Worm (Caenorhabditis elegans): Measurements from ENCODE around the gene Y57G7A.3.

Gene Y57G7A.3

DNA sequence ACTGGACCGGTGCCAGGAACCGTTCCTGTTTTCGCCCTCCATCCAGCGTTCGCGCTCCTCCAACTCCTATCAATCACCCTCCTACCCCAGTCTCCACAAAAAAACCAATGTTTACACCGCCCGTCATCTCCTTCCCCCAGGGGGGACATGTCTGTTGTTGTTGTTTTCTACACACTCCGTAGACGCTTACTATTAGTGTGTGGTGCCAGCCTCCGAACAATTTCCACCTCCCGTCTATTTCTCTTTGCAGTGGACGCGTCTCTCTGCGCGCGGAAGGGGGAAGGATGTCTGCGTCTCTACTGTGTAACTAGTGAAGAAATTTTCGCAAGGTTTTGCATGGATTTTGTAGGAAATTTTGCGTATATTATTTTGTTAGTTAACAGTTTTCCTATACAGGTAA, 43.1 kb upstream of the Y57G7A.3 start (continued):
- no peak for TF ChIP-seq F26F4.8 (GFP tag; conservative IDR thresholded peaks at IDR 0.05)
- peak; percentile 17 for TF ChIP-seq ceh-28 (tag; optimal IDR thresholded peaks at IDR 0.05)
- no peak for TF ChIP-seq Y75B8A.6 (GFP tag; IDR thresholded peaks at IDR 0.05)
- no peak for TF ChIP-seq lin-38 (GFP tag; IDR thresholded peaks at IDR 0.05)
- peak in 1 of 2 experiments; percentile 63 for TF ChIP-seq mdl-1 (tag; optimal IDR thresholded peaks at IDR 0.05)
- TF ChIP-seq ceh-82 (tag; optimal IDR thresholded peaks at IDR 0.05): no peak
- TF ChIP-seq nhr-10 (tag; optimal IDR thresholded peaks at IDR 0.05): no peak
- no peak for TF ChIP-seq zag-1 (tag; optimal IDR thresholded peaks at IDR 0.05)
- TF ChIP-seq Y48G9A.11 (GFP tag; IDR thresholded peaks at IDR 0.05): no peak
- no peak for TF ChIP-seq ztf-11 (tag; optimal IDR thresholded peaks at IDR 0.05)
- no peak for TF ChIP-seq cey-2 (tag; optimal IDR thresholded peaks at IDR 0.05; ENCODE audit: borderline replicate concordance, insufficient read depth)
- peak; percentile 51 for TF ChIP-seq aha-1 (tag)
- TF ChIP-seq nhr-237 (tag; optimal IDR thresholded peaks at IDR 0.05): no peak
- TF ChIP-seq madf-5 (GFP tag; IDR thresholded peaks at IDR 0.05): no peak
- TF ChIP-seq hmg-1.1 (GFP tag; IDR thresholded peaks at IDR 0.05): peak; percentile 32; the same call in 1 of the 2 replicates
- TF ChIP-seq madf-9 (GFP tag; conservative IDR thresholded peaks at IDR 0.05): peak; percentile 92
- no peak for TF ChIP-seq sdz-12 (GFP tag; optimal IDR thresholded peaks at IDR 0.05)
- no peak for TF ChIP-seq nhr-28 (tag; optimal IDR thresholded peaks at IDR 0.05)
- peak; percentile 74 for TF ChIP-seq rbr-2 (tag; optimal IDR thresholded peaks at IDR 0.05)
- TF ChIP-seq saeg-2 (GFP tag; IDR thresholded peaks at IDR 0.05): no peak
- TF ChIP-seq T20F7.1 (GFP tag; optimal IDR thresholded peaks at IDR 0.05): no peak
- no peak for TF ChIP-seq snpc-1.2 (GFP tag; IDR thresholded peaks at IDR 0.05)
- TF ChIP-seq nhr-76 (tag; optimal IDR thresholded peaks at IDR 0.05): no peak
- no peak for TF ChIP-seq lin-15B (tag; optimal IDR thresholded peaks at IDR 0.05)
- no peak for TF ChIP-seq mdt-29 (GFP tag; IDR thresholded peaks at IDR 0.05)
- TF ChIP-seq lsy-2 (tag; optimal IDR thresholded peaks at IDR 0.05): peak in 1 of 2 experiments; percentile 12
- TF ChIP-seq mep-1 (tag; optimal IDR thresholded peaks at IDR 0.05): peak; percentile 33
- TF ChIP-seq egl-27 (tag; optimal IDR thresholded peaks at IDR 0.05): no peak
- TF ChIP-seq nhr-77 (tag; optimal IDR thresholded peaks at IDR 0.05): no peak
- peak; percentile 50; the same call in 1 of the 2 replicates for TF ChIP-seq egl-43 (GFP tag; IDR thresholded peaks at IDR 0.05)
- TF ChIP-seq lin-39 (tag; optimal IDR thresholded peaks at IDR 0.05): no peak
- TF ChIP-seq zfp-3 (GFP tag; conservative IDR thresholded peaks at IDR 0.05): no peak
- no peak for TF ChIP-seq ztf-7 (tag; optimal IDR thresholded peaks at IDR 0.05)
- peak; percentile 32 for TF ChIP-seq hlh-30 (tag; optimal IDR thresholded peaks at IDR 0.05; ENCODE audit: insufficient read depth)

ce11 chrII:1244420-1244959, 41.1 kb upstream of the Y57G7A.3 start:
- TF ChIP-seq mxl-3 (GFP tag; optimal IDR thresholded peaks at IDR 0.05) (peak; percentile 91), hlh-11 (tag; optimal IDR thresholded peaks at IDR 0.05) (peak; percentile 50), hlh-30 (tag; optimal IDR thresholded peaks at IDR 0.05; ENCODE audit: insufficient read depth) (peak; percentile 11), php-3 (GFP tag; IDR thresholded peaks at IDR 0.05) (no peak), egl-43 (GFP tag; IDR thresholded peaks at IDR 0.05) (0 out of 2 replicates have a peak, but pooled peaks have one; percentile 32), mep-1 (tag; optimal IDR thresholded peaks at IDR 0.05) (no peak), saeg-2 (GFP tag; IDR thresholded peaks at IDR 0.05) (0 out of 2 replicates have a peak, but pooled peaks have one; percentile 30), zfp-2 (tag; optimal IDR thresholded peaks at IDR 0.05) (no peak), nhr-102 (tag; optimal IDR thresholded peaks at IDR 0.05) (peak; percentile 12), set-16 (GFP tag; IDR thresholded peaks at IDR 0.05) (peak; percentile 20; the same call in 1 of the 2 replicates), mdl-1 (tag; optimal IDR thresholded peaks at IDR 0.05) (peak in 1 of 2 experiments; percentile 18)

All from whole organism, L4 larva.